Worm (Caenorhabditis elegans) whole organism, L1 larva: ENCODE results near the gene C45B11.5.

Experiments
- C04F5.9 ChIP-seq: sonication (generic microtip); optimal IDR thresholded peaks from 2 replicates; lab custom pipeline; 2016; ENCODE audit warnings: missing genetic modification characterization, missing compliant biosample characterization
- dpl-1 ChIP-seq, 3 experiments: fragments of 150-350 bp in 2 of 3; sonication (generic microtip) in 1 of 3; optimal IDR thresholded peaks; 2 replicates each; lab custom pipeline; 2014 to 2017; ENCODE audit warnings: missing biosample characterization in 3 of 3, missing genetic modification characterization in 3 of 3, missing genetic modification reagents in 3 of 3
- fkh-10 ChIP-seq: sonication (generic microtip); optimal IDR thresholded peaks from 2 replicates; lab custom pipeline; 2017; ENCODE audit warnings: missing biosample characterization, missing genetic modification reagents, missing genetic modification characterization
- jun-1 ChIP-seq: fragments of 150-350 bp; optimal IDR thresholded peaks from 2 replicates; lab custom pipeline; 2014; ENCODE audit warnings: missing biosample characterization, missing genetic modification reagents, missing genetic modification characterization
- nhr-76 ChIP-seq: sonication (generic microtip); optimal IDR thresholded peaks from 2 replicates; lab custom pipeline; 2017; ENCODE audit warnings: missing biosample characterization, missing genetic modification characterization
- snpc-4 ChIP-seq: fragments of 150-350 bp; optimal IDR thresholded peaks from 2 replicates; lab custom pipeline; 2014; ENCODE audit warnings: missing biosample characterization, missing genetic modification characterization
- unc-62 ChIP-seq: fragments of 150-350 bp; optimal IDR thresholded peaks from 2 replicates; lab custom pipeline; 2014; ENCODE audit warnings: missing biosample characterization, missing genetic modification reagents, missing genetic modification characterization
- zag-1 ChIP-seq: fragments of 150-350 bp; optimal IDR thresholded peaks from 2 replicates; lab custom pipeline; 2014; ENCODE audit warnings: missing biosample characterization, missing genetic modification characterization

ce11 chrV:11071453-11071852 is 29.9 kb downstream of the C45B11.5 start:
- TF ChIP-seq snpc-4 = no peak
- TF ChIP-seq zag-1 = no peak
- TF ChIP-seq nhr-76 (tag; lab: Kevin White, UChicago) = no peak
- no peak for TF ChIP-seq unc-62 (GFP tag; lab: Kevin White, UChicago)
- no peak for TF ChIP-seq fkh-10
- no peak for TF ChIP-seq jun-1 (tag; lab: Kevin White, UChicago)
- TF ChIP-seq dpl-1 (GFP tag; optimal IDR thresholded peaks at IDR 0.05; lab: Kevin White, UChicago) = no peak
- no peak for TF ChIP-seq C04F5.9 (tag; lab: Kevin White, UChicago)
